Fruit fly (Drosophila melanogaster): ENCODE data around the gene PolE1.
A peak's percentile ranks its signal among the peaks of the same experiment; 100 is the strongest.

The PolE1 gene

dm6 chr3R:23343707-23344310 is 4.1 kb upstream of the PolE1 start (continued):
- no peak for TF ChIP-seq al (GFP tag; IDR thresholded peaks at IDR 0.05)
- 0 out of 2 replicates have a peak, but pooled peaks have one; percentile 40 for TF ChIP-seq crol (GFP tag; IDR thresholded peaks at IDR 0.05)
- no peak for TF ChIP-seq Hr3 (GFP tag; optimal IDR thresholded peaks at IDR 0.05)
- TF ChIP-seq nerfin-1 (tag; optimal IDR thresholded peaks at IDR 0.05), result no peak
- peak; percentile 96 for TF ChIP-seq CG15479 (GFP tag; optimal IDR thresholded peaks at IDR 0.05)
- TF ChIP-seq CG6689 (GFP tag; IDR thresholded peaks at IDR 0.05), result no peak
- no peak for TF ChIP-seq mld (GFP tag; IDR thresholded peaks at IDR 0.05; ENCODE audit: partially characterized antibody)
- no peak for TF ChIP-seq knrl (GFP tag; IDR thresholded peaks at IDR 0.05; ENCODE audit: partially characterized antibody)
- TF ChIP-seq bigmax (GFP tag; optimal IDR thresholded peaks at IDR 0.05), result no peak
- TF ChIP-seq jing (GFP tag; optimal IDR thresholded peaks at IDR 0.05), result no peak
- TF ChIP-seq da (GFP tag; optimal IDR thresholded peaks at IDR 0.05), result no peak
- TF ChIP-seq CG12236 (GFP tag; optimal IDR thresholded peaks at IDR 0.05), result no peak
- TF ChIP-seq CG10654 (GFP tag; optimal IDR thresholded peaks at IDR 0.05), result no peak
- no peak for TF ChIP-seq CG15601 (tag; optimal IDR thresholded peaks at IDR 0.05)
- no peak for TF ChIP-seq CG2875 (GFP tag; optimal IDR thresholded peaks at IDR 0.05)
- no peak for TF ChIP-seq Kr (GFP tag; optimal IDR thresholded peaks at IDR 0.05)
- no peak for TF ChIP-seq NC2β (GFP tag; optimal IDR thresholded peaks at IDR 0.05)
- TF ChIP-seq Lpt (GFP tag; optimal IDR thresholded peaks at IDR 0.05), result peak; percentile 63
- TF ChIP-seq CG11085 (GFP tag; IDR thresholded peaks at IDR 0.05), result no peak
- no peak for TF ChIP-seq Lim3 (GFP tag; IDR thresholded peaks at IDR 0.05)
- TF ChIP-seq chinmo (GFP tag; IDR thresholded peaks at IDR 0.05; ENCODE audit: partially characterized antibody), result no peak
- no peak for TF ChIP-seq lilli (GFP tag; optimal IDR thresholded peaks at IDR 0.05)
- no peak for TF ChIP-seq Fer2 (tag; optimal IDR thresholded peaks at IDR 0.05)
- no peak for TF ChIP-seq E2f1 (GFP tag; IDR thresholded peaks at IDR 0.05)
- no peak for TF ChIP-seq lbe (GFP tag; optimal IDR thresholded peaks at IDR 0.05)
- TF ChIP-seq CG15011 (GFP tag; optimal IDR thresholded peaks at IDR 0.05), result no peak

- TF ChIP-seq CG4424 (GFP tag; optimal IDR thresholded peaks at IDR 0.05) (peak; percentile 25), gfzf (GFP tag; optimal IDR thresholded peaks at IDR 0.05) (no peak), CG43689 (GFP tag; IDR thresholded peaks at IDR 0.05) (no peak), CG9817 (tag; optimal IDR thresholded peaks at IDR 0.05) (no peak), tap (tag; optimal IDR thresholded peaks at IDR 0.05) (peak; percentile 4), stwl (tag; optimal IDR thresholded peaks at IDR 0.05) (peak; percentile 17), NC2β (GFP tag; optimal IDR thresholded peaks at IDR 0.05) (peak; percentile 12), ara (GFP tag; IDR thresholded peaks at IDR 0.05) (peak; percentile 67), pum (GFP tag; optimal IDR thresholded peaks at IDR 0.05) (no peak), CG8924 (tag; optimal IDR thresholded peaks at IDR 0.05) (peak; percentile 50), CG7839 (tag; optimal IDR thresholded peaks at IDR 0.05) (peak; percentile 50), zen (tag; optimal IDR thresholded peaks at IDR 0.05) (peak; percentile 59), CG6689 (GFP tag; IDR thresholded peaks at IDR 0.05) (peak; percentile 47), lab (GFP tag; optimal IDR thresholded peaks at IDR 0.05) (peak; percentile 9), CG10209 (GFP tag; optimal IDR thresholded peaks at IDR 0.05) (peak; percentile 9), CG2202 (tag; optimal IDR thresholded peaks at IDR 0.05) (peak; percentile 45), CG12104 (GFP tag; optimal IDR thresholded peaks at IDR 0.05) (peak; percentile 5), gsb-n (tag; optimal IDR thresholded peaks at IDR 0.05) (peak; percentile 75), GATAe (GFP tag; conservative IDR thresholded peaks at IDR 0.05) (no peak), CG2712 (tag; optimal IDR thresholded peaks at IDR 0.05) (peak; percentile 83), chif (GFP tag; optimal IDR thresholded peaks at IDR 0.05) (peak in 1 of 2 experiments; percentile 56), trem (tag; optimal IDR thresholded peaks at IDR 0.05) (peak; percentile 47), CG12391 (tag; optimal IDR thresholded peaks at IDR 0.05) (peak; percentile 67), zf30C (GFP tag; optimal IDR thresholded peaks at IDR 0.05) (peak; percentile 70), Med (GFP tag) (peak; percentile 47)
Measured at dm6 chr3R:23345057-23345776, 2.7 kb upstream of the PolE1 start.
